Worm (Caenorhabditis elegans): Measurements from ENCODE around the gene F08C6.18.
A peak's percentile ranks its signal among the peaks of the same experiment; 100 is the strongest.

DNA sequence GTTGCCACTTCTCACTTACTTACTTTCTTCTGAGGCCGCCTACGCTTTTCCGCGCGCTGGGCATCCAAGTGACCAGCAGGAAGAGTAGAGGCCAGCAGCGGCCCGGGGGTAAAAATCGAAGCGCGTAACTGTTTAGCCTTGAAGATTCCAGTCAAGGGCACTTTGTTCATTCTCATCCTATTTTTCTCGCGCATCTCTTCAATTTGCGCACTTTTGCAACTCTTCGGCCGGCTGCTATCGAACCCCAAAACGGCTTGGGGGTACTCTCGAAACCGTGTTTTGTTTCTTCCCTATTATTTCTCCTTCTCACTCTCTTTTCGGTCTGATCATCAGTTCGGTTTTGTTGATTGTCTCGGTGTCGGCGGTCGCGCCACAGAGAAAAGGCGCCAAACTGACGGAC is 13.2 kb upstream of the F08C6.18 start:
- TF ChIP-seq ama-1 (optimal IDR thresholded peaks at IDR 0.05) (no peak), nhr-76 (tag; optimal IDR thresholded peaks at IDR 0.05) (no peak), elt-2 (tag; optimal IDR thresholded peaks at IDR 0.05) (no peak), unc-62 (GFP tag; optimal IDR thresholded peaks at IDR 0.05) (no peak), fkh-10 (GFP tag; optimal IDR thresholded peaks at IDR 0.05) (no peak), elt-3 (tag; optimal IDR thresholded peaks at IDR 0.05) (peak in 1 of 6 experiments; percentile 12), lin-39 (tag; optimal IDR thresholded peaks at IDR 0.05) (no peak), ztf-11 (tag; optimal IDR thresholded peaks at IDR 0.05) (no peak)
